Fruit fly (Drosophila melanogaster): Measurements from ENCODE around the gene PIG-C.

DNA sequence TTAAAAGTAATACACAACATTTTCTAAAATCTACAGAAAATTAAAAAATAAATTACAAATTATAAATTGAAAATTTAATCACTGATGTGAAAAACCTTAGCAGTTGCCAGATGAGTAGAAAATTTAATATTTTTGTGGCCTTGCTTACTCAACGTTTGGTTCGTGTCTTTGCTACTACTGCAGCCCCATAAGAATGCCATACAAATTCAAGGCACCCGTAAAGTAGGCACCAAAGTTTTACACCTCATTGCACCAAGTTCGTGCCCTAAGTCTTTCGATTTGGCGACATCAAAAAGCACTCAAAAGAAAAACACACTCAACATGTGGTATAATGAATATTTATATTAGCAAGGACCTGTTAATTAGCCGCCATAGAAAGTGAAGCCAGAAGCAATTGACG lies 42.1 kb downstream of the PIG-C start:
- TF ChIP-seq psq (optimal IDR thresholded peaks at IDR 0.05) (no peak), Myc (optimal IDR thresholded peaks at IDR 0.05) (no peak), Sin3A (optimal IDR thresholded peaks at IDR 0.05) (no peak)
